Fruit fly (Drosophila melanogaster) whole organism, embryonic: ENCODE measurements around the gene CG4733.

Experiments used
- ATbp ChIP-seq: fragments of 200-800 bp; sonication (Bioruptor generic); optimal IDR thresholded peaks from 2 replicates; lab custom pipeline; 2017; ENCODE audit warnings: missing biosample characterization, mild to moderate bottlenecking, missing genetic modification characterization, missing genetic modification reagents
- Adf1 ChIP-seq: fragments of 200-800 bp; sonication (Bioruptor generic); IDR thresholded peaks from 2 replicates; pipeline ENCODE4 v1.3.6; 2022; ENCODE audit warnings: missing biosample characterization, missing genetic modification characterization
- Blimp-1 ChIP-seq: fragments of 200-800 bp; sonication (Bioruptor generic); optimal IDR thresholded peaks from 3 replicates; lab custom pipeline; 2018; ENCODE audit warnings: missing biosample characterization, missing genetic modification characterization, mild to moderate bottlenecking, moderate library complexity, missing genetic modification reagents
- CG10147 ChIP-seq: fragments of 200-800 bp; sonication (Bioruptor generic); optimal IDR thresholded peaks from 2 replicates; lab custom pipeline; 2019; ENCODE audit warnings: missing biosample characterization, mild to moderate bottlenecking, missing genetic modification characterization, moderate library complexity
- CG10274 ChIP-seq: fragments of 200-800 bp; sonication (Bioruptor generic); optimal IDR thresholded peaks from 3 replicates; lab custom pipeline; 2017; ENCODE audit warnings: missing biosample characterization, mild to moderate bottlenecking, missing genetic modification characterization
- CG11695 ChIP-seq: fragments of 200-800 bp; sonication (Bioruptor generic); IDR thresholded peaks from 3 replicates; pipeline ENCODE4 v1.3.6; 2022; ENCODE audit warnings: missing biosample characterization, missing genetic modification characterization
- CG12219 ChIP-seq: fragments of 200-800 bp; sonication (Bioruptor generic); optimal IDR thresholded peaks from 3 replicates; lab custom pipeline; 2018; ENCODE audit warnings: missing biosample characterization, mild to moderate bottlenecking, missing genetic modification characterization
- CG13123 ChIP-seq: fragments of 200-800 bp; sonication (Bioruptor generic); optimal IDR thresholded peaks from 2 replicates; lab custom pipeline; 2016; ENCODE audit warnings: missing biosample characterization, missing genetic modification characterization
- CG14441 ChIP-seq: fragments of 200-800 bp; sonication (Bioruptor generic); IDR thresholded peaks from 2 replicates; pipeline ENCODE4 v1.3.6; 2022; ENCODE audit warnings: missing biosample characterization, missing genetic modification characterization
- CG15269 ChIP-seq: fragments of 200-800 bp; sonication (Bioruptor generic); optimal IDR thresholded peaks from 2 replicates; lab custom pipeline; 2018; ENCODE audit warnings: missing biosample characterization, mild to moderate bottlenecking, missing genetic modification characterization, moderate library complexity
- CG15479 ChIP-seq: fragments of 200-800 bp; sonication (Bioruptor generic); optimal IDR thresholded peaks from 3 replicates; lab custom pipeline; 2019; ENCODE audit warnings: missing biosample characterization, mild to moderate bottlenecking, missing genetic modification characterization, moderate library complexity
- CG17829 ChIP-seq: fragments of 200-800 bp; optimal IDR thresholded peaks from 2 replicates; lab custom pipeline; 2019; ENCODE audit warnings: missing biosample characterization, mild to moderate bottlenecking, missing genetic modification characterization, moderate library complexity
- CG30020 ChIP-seq: fragments of 200-800 bp; optimal IDR thresholded peaks from 2 replicates; lab custom pipeline; 2019; ENCODE audit warnings: missing biosample characterization, mild to moderate bottlenecking, missing genetic modification characterization, moderate library complexity
- CG31441 ChIP-seq: fragments of 200-800 bp; sonication (Bioruptor generic); IDR thresholded peaks from 2 replicates; pipeline ENCODE4 v1.3.6; 2022; ENCODE audit warnings: missing biosample characterization, missing genetic modification characterization
- CG32772 ChIP-seq: fragments of 200-800 bp; sonication (Bioruptor generic); IDR thresholded peaks from 2 replicates; pipeline ENCODE4 v1.3.6; 2022; ENCODE audit warnings: missing biosample characterization, missing genetic modification characterization
- CG3726 ChIP-seq: fragments of 200-800 bp; sonication (Bioruptor generic); IDR thresholded peaks from 3 replicates; pipeline ENCODE4, ENCODE4 v1.3.6; 2022; ENCODE audit warnings: missing biosample characterization, missing genetic modification characterization
- CG8089 ChIP-seq: fragments of 200-800 bp; sonication (Bioruptor generic); optimal IDR thresholded peaks from 3 replicates; lab custom pipeline; 2016; ENCODE audit warnings: missing biosample characterization, missing genetic modification characterization
- CG8290 ChIP-seq, 3 experiments: fragments of 200-800 bp; sonication (Bioruptor generic); optimal IDR thresholded peaks; 2 replicates each; lab custom pipeline; 2016 to 2019; ENCODE audit warnings: missing biosample characterization in 3 of 3, missing genetic modification characterization in 3 of 3, mild to moderate bottlenecking in 2 of 3, moderate library complexity in 1 of 3
- CG8765 ChIP-seq: fragments of 200-800 bp; sonication (Bioruptor generic); IDR thresholded peaks from 2 replicates; pipeline ENCODE4 v1.3.6; 2022; ENCODE audit warnings: missing biosample characterization, missing genetic modification characterization
- CG9437 ChIP-seq: fragments of 200-800 bp; sonication (Bioruptor generic); optimal IDR thresholded peaks from 2 replicates; lab custom pipeline; 2018; ENCODE audit warnings: missing biosample characterization, mild to moderate bottlenecking, missing genetic modification characterization
- CG9609 ChIP-seq: fragments of 200-800 bp; sonication (Bioruptor generic); optimal IDR thresholded peaks from 3 replicates; lab custom pipeline; 2016; ENCODE audit warnings: missing biosample characterization, missing genetic modification characterization
- CG9817 ChIP-seq: fragments of 200-800 bp; sonication (Bioruptor generic); optimal IDR thresholded peaks from 2 replicates; lab custom pipeline; 2018; ENCODE audit warnings: missing biosample characterization, mild to moderate bottlenecking, missing genetic modification characterization, moderate library complexity
- CoRest ChIP-seq: fragments of 200-800 bp; sonication (Bioruptor generic); optimal IDR thresholded peaks from 3 replicates; lab custom pipeline; 2018; ENCODE audit warnings: missing biosample characterization, mild to moderate bottlenecking, missing genetic modification characterization, moderate library complexity
- Dfd ChIP-seq, 2 experiments: fragments of >200 bp; optimal IDR thresholded peaks; 2 replicates each; lab custom pipeline; 2017; ENCODE audit warnings: missing biosample characterization in 2 of 2, missing genetic modification characterization in 2 of 2
- Dip3 ChIP-seq: fragments of 200-800 bp; sonication (Bioruptor generic); optimal IDR thresholded peaks from 3 replicates; lab custom pipeline; 2016; ENCODE audit warnings: missing biosample characterization, missing genetic modification characterization
- GATAe ChIP-seq: fragments of 200-800 bp; sonication (Bioruptor generic); conservative IDR thresholded peaks from 2 replicates; pipeline ENCODE4 v1.3.6; 2022; ENCODE audit warnings: missing biosample characterization, missing genetic modification characterization
- HLH4C ChIP-seq: fragments of 200-800 bp; sonication (Bioruptor generic); IDR thresholded peaks from 3 replicates; pipeline ENCODE4 v1.3.6; 2022; ENCODE audit warnings: missing biosample characterization, missing genetic modification characterization; ENCODE audit not compliant: partially characterized antibody
- Hand ChIP-seq: fragments of 200-800 bp; sonication (Bioruptor generic); optimal IDR thresholded peaks from 2 replicates; lab custom pipeline; 2017; ENCODE audit warnings: mild to moderate bottlenecking, missing biosample characterization, missing genetic modification reagents, missing genetic modification characterization
- HmgD ChIP-seq: fragments of 200-800 bp; sonication (Bioruptor generic); optimal IDR thresholded peaks from 3 replicates; lab custom pipeline; 2016; ENCODE audit warnings: missing biosample characterization, missing genetic modification characterization
- Hmr ChIP-seq: fragments of 200-800 bp; sonication (Bioruptor generic); optimal IDR thresholded peaks from 3 replicates; lab custom pipeline; 2017; ENCODE audit warnings: mild to moderate bottlenecking, missing biosample characterization, missing genetic modification reagents, missing genetic modification characterization
- Kr ChIP-seq: fragments of 200-800 bp; sonication (Bioruptor generic); optimal IDR thresholded peaks from 2 replicates; lab custom pipeline; 2017; ENCODE audit warnings: missing biosample characterization, mild to moderate bottlenecking, missing genetic modification characterization
- NC2β ChIP-seq: fragments of 200-800 bp; sonication (Bioruptor generic); optimal IDR thresholded peaks from 2 replicates; lab custom pipeline; 2016; ENCODE audit warnings: missing biosample characterization, missing genetic modification characterization
- Optix ChIP-seq: fragments of 200-800 bp; sonication (Bioruptor generic); IDR thresholded peaks from 3 replicates; pipeline ENCODE4 v1.3.6; 2022; ENCODE audit warnings: missing biosample characterization, missing genetic modification characterization
- Poxn ChIP-seq: fragments of 200-800 bp; sonication (Bioruptor generic); IDR thresholded peaks from 2 replicates; pipeline ENCODE4 v1.3.6; 2022; ENCODE audit warnings: missing biosample characterization, missing genetic modification characterization
- Sox102F ChIP-seq: fragments of 200-800 bp; sonication (Bioruptor generic); optimal IDR thresholded peaks from 2 replicates; lab custom pipeline; 2018; ENCODE audit warnings: missing biosample characterization, mild to moderate bottlenecking, missing genetic modification characterization, moderate library complexity
- Vsx1 ChIP-seq: fragments of 200-800 bp; sonication (Bioruptor generic); optimal IDR thresholded peaks from 2 replicates; lab custom pipeline; 2017; ENCODE audit warnings: missing biosample characterization, mild to moderate bottlenecking, missing genetic modification characterization, missing genetic modification reagents
- bcd ChIP-seq: fragments of 200-800 bp; sonication (Bioruptor generic); optimal IDR thresholded peaks from 2 replicates; lab custom pipeline; 2017; ENCODE audit warnings: missing biosample characterization, mild to moderate bottlenecking, missing genetic modification characterization
- cas ChIP-seq: fragments of 200-800 bp; sonication (Bioruptor generic); IDR thresholded peaks from 2 replicates; pipeline ENCODE4 v1.3.6; 2022; ENCODE audit warnings: missing biosample characterization, missing genetic modification characterization
- croc ChIP-seq: fragments of 200-800 bp; sonication (Bioruptor generic); conservative IDR thresholded peaks from 3 replicates; pipeline ENCODE4 v1.3.6; 2022; ENCODE audit warnings: missing biosample characterization, missing genetic modification characterization
- pzg ChIP-seq: fragments of 200-800 bp; sonication (Bioruptor generic); optimal IDR thresholded peaks from 3 replicates; lab custom pipeline; 2018; ENCODE audit warnings: missing biosample characterization, mild to moderate bottlenecking, missing genetic modification characterization, moderate library complexity
- ranshi ChIP-seq: fragments of 200-800 bp; sonication (Bioruptor generic); IDR thresholded peaks from 2 replicates; pipeline ENCODE4 v1.3.6; 2022; ENCODE audit warnings: missing biosample characterization, missing genetic modification characterization
- sens ChIP-seq: fragments of 200-800 bp; sonication (Bioruptor generic); peaks from one replicate; lab custom pipeline; 2016; ENCODE audit warnings: missing biosample characterization, missing genetic modification characterization
- unc-4 ChIP-seq: fragments of 200-800 bp; sonication (Bioruptor generic); IDR thresholded peaks from 2 replicates; pipeline ENCODE4 v1.3.6; 2022; ENCODE audit warnings: missing biosample characterization, missing genetic modification characterization; ENCODE audit not compliant: partially characterized antibody
- zfh2 ChIP-seq: fragments of 200-800 bp; sonication (Bioruptor generic); optimal IDR thresholded peaks from 2 replicates; lab custom pipeline; 2016; ENCODE audit warnings: missing biosample characterization, missing genetic modification characterization

CG4733 gene

DNA sequence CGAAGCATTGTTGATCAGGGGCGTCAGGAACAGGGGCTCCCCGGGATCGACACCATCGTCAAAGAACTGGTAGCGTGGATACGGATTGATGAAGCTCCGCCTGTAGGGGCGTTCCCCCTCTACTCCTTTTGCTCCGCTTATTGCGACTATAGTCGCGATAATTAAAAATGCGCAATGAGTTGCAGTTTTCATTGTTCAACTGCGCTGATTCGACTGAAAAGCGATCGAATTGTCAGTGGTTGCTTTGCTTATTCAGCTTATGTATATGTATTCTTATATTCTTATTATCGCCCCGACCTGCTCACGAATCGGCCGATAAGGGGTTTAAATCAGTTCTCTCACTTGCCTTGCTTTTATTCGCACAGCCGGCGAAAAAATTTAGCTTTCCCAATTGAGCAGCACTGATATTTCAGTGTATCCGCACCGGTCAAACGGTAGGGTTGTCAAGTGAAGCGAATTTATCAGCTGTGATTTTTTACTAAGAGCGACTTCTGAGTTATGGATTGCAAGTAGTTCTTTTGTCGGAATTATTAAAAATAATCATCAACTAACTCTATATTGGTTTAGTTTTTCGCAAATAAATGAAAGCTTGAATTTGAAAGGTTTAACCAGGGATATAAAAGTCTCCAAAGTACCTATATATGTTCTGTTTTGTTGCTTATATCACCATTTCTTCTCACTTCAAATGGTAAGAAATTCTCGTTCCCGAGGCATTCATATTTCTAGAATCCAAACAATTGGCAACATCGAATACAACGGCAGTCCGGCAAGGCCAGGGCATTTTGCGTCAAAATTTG, 26.3 kb upstream of the CG4733 start, which contains the start of the genes CG4572 and CG4686 (continued):
- TF ChIP-seq CG9437 (peak; percentile 74), CG12219 (peak; percentile 42), Adf1 (GFP tag; lab: Robert Waterston, UW) (peak; percentile 51; the same call in 1 of the 2 replicates), GATAe (GFP tag; lab: Robert Waterston, UW) (peak; percentile 55; the same call in 1 of the 2 replicates), CG30020 (tag; lab: Kevin White, UChicago) (peak; percentile 68), CG9609 (GFP tag; lab: Kevin White, UChicago) (peak; percentile 71), CoRest (tag; lab: Kevin White, UChicago) (peak; percentile 85), CG8765 (peak; percentile 53), pzg (peak; percentile 46), Sox102F (GFP tag; lab: Kevin White, UChicago) (peak; percentile 63), Blimp-1 (GFP tag; lab: Kevin White, UChicago) (no peak), CG13123 (GFP tag; lab: Kevin White, UChicago) (peak; percentile 34), Poxn (GFP tag; lab: Robert Waterston, UW) (no peak), Dfd (GFP tag; optimal IDR thresholded peaks at IDR 0.05; lab: Kevin White, UChicago) (no peak), ranshi (GFP tag; lab: Robert Waterston, UW) (peak; percentile 60; the same call in 1 of the 2 replicates), bcd (GFP tag; lab: Kevin White, UChicago) (peak; percentile 59), Hmr (peak; percentile 76), CG10147 (GFP tag; lab: Kevin White, UChicago) (peak; percentile 65), ATbp (peak; percentile 25), CG31441 (GFP tag; lab: Robert Waterston, UW) (peak; percentile 92), CG11695 (GFP tag; lab: Robert Waterston, UW) (peak; percentile 87; the same call in 2 of the 3 replicates), Dip3 (GFP tag; lab: Kevin White, UChicago) (peak; percentile 84), sens (peak; percentile 95), zfh2 (GFP tag; lab: Kevin White, UChicago) (peak; percentile 82), CG10274 (peak; percentile 69), CG17829 (peak; percentile 92), Optix (no peak), CG8290 (GFP tag; optimal IDR thresholded peaks at IDR 0.05; lab: Kevin White, UChicago) (peak; percentile 41), CG8290 (tag; optimal IDR thresholded peaks at IDR 0.05; lab: Kevin White, UChicago) (peak; percentile 21 to 67), CG9817 (tag; lab: Kevin White, UChicago) (peak; percentile 81), cas (GFP tag; lab: Robert Waterston, UW) (peak; percentile 58; the same call in 1 of the 2 replicates), CG15479 (GFP tag; lab: Kevin White, UChicago) (no peak), CG32772 (GFP tag; lab: Robert Waterston, UW) (peak; percentile 59), CG15269 (tag; lab: Kevin White, UChicago) (peak; percentile 81), CG14441 (GFP tag; lab: Robert Waterston, UW) (peak; percentile 76), NC2β (GFP tag; lab: Kevin White, UChicago) (peak; percentile 67), Hand (GFP tag; lab: Kevin White, UChicago) (no peak), Kr (GFP tag; lab: Kevin White, UChicago) (no peak), croc (GFP tag; lab: Robert Waterston, UW) (peak; percentile 70), CG3726 (no peak; the same call in 2 of the 3 replicates), HmgD (GFP tag; lab: Kevin White, UChicago) (peak; percentile 63), unc-4 (GFP tag; lab: Robert Waterston, UW) (0 out of 2 replicates have a peak, but pooled peaks have one; percentile 39), Vsx1 (GFP tag; lab: Kevin White, UChicago) (no peak), HLH4C (GFP tag; lab: Robert Waterston, UW) (no peak), CG8089 (GFP tag; lab: Kevin White, UChicago) (peak; percentile 34)
